Worm (Caenorhabditis elegans): ENCODE results near the gene sru-18.

The sru-18 gene

ce11 chrIV:12501956-12502355, at the start of gene sru-18:
sru-18 (plus strand) TSS chrIV:12502256.
- no peak for TF ChIP-seq somi-1 (GFP tag; optimal IDR thresholded peaks at IDR 0.05)

- TF ChIP-seq F52B5.7 (tag; optimal IDR thresholded peaks at IDR 0.05) (no peak), unc-62 (GFP tag; optimal IDR thresholded peaks at IDR 0.05) (no peak), ztf-6 (GFP tag; IDR thresholded peaks at IDR 0.05) (no peak), lsl-1 (GFP tag; optimal IDR thresholded peaks at IDR 0.05) (peak; percentile 71)
Measured at ce11 chrIV:12454115-12454514, 47.9 kb upstream of the sru-18 start, which contains the start of gene spe-44. spe-44 (minus strand) TSS chrIV:12454215.

DNA sequence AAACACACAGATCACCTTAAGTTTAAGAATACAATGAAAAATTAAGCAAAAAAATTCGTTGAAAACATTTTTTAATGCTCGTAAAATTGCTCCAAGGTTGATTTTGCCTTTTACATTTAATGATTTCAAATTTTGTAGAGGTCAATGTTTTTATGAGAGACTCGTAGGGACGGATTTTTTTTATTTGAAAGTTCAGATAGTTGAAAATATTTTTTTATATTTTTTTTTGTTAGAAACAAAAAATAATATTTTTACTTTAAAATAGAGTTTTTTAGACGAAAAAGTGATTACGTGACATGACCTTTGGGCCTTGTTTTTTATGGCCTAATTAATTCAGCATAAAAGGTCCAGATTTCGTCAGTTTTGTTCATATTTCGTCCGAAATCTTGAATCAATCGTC, 47.3 kb upstream of the sru-18 start, which contains the start of gene smz-1:
Gene smz-1, plus strand, starts transcription at position 301 of the 400 bp plus-strand sequence.
- TF ChIP-seq B0336.3 (GFP tag; IDR thresholded peaks at IDR 0.05) (no peak), efl-1 (GFP tag; optimal IDR thresholded peaks at IDR 0.05) (no peak), nhr-80 (tag; optimal IDR thresholded peaks at IDR 0.05) (no peak), C06A6.2 (GFP tag; conservative IDR thresholded peaks at IDR 0.05) (no peak), F39B2.1 (GFP tag; IDR thresholded peaks at IDR 0.05) (no peak), aptf-3 (GFP tag; IDR thresholded peaks at IDR 0.05) (no peak), hlh-26 (GFP tag; conservative IDR thresholded peaks at IDR 0.05) (no peak), ceh-58 (GFP tag; IDR thresholded peaks at IDR 0.05) (no peak), mcd-1 (GFP tag; IDR thresholded peaks at IDR 0.05) (no peak)

- no peak for TF ChIP-seq F37B4.10 (GFP tag; IDR thresholded peaks at IDR 0.05)
- TF ChIP-seq sptf-2 (GFP tag; optimal IDR thresholded peaks at IDR 0.05) = no peak
- TF ChIP-seq lsy-27 (tag; optimal IDR thresholded peaks at IDR 0.05; ENCODE audit: borderline replicate concordance, insufficient read depth) = no peak
- no peak for TF ChIP-seq ztf-3 (GFP tag; optimal IDR thresholded peaks at IDR 0.05)
- TF ChIP-seq hmg-20 (GFP tag; IDR thresholded peaks at IDR 0.05) = no peak
Measured at ce11 chrIV:12456613-12457012, 45.4 kb upstream of the sru-18 start, which contains the start of gene C25G4.7. C25G4.7 (plus strand) TSS chrIV:12456913.

DNA sequence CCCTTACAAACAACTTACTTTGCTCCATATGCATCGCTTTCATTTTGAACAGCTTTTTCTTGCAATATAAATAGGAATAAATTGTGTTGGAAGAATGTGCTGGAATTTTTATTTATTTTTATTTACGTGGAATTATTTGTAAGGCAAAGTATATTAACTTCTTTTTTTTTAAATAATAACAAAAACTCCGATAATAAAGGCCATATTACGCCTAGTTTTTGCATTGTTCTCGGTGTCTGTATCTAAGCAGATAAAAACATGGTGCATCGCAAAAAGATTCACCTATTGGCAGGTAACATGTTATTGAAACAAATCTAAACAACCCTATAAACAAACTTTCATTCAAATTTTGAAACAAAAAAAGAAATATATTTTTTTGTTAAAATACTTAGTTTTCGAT, 38.7 kb upstream of the sru-18 start, which contains the start of gene C25G4.8:
Gene C25G4.8, minus strand, starts transcription at position 101 of the 400 bp plus-strand sequence.
- no peak for TF ChIP-seq lin-40 (tag; optimal IDR thresholded peaks at IDR 0.05)
- TF ChIP-seq tbp1 (GFP tag; optimal IDR thresholded peaks at IDR 0.05) = no peak
- TF ChIP-seq aptf-3 (GFP tag; IDR thresholded peaks at IDR 0.05) = no peak
- no peak for TF ChIP-seq somi-1 (GFP tag; optimal IDR thresholded peaks at IDR 0.05)
- no peak for TF ChIP-seq dpl-1 (GFP tag; optimal IDR thresholded peaks at IDR 0.05)
- no peak for TF ChIP-seq sdz-38 (tag; optimal IDR thresholded peaks at IDR 0.05)

ce11 chrIV:12464822-12465221, 37.2 kb upstream of the sru-18 start:
- TF ChIP-seq rpc-1 (optimal IDR thresholded peaks at IDR 0.05) (no peak), rpc-1 (tag; optimal IDR thresholded peaks at IDR 0.05) (no peak), K12H6.12 (tag; optimal IDR thresholded peaks at IDR 0.05) (no peak), aptf-3 (GFP tag; IDR thresholded peaks at IDR 0.05) (no peak)

DNA sequence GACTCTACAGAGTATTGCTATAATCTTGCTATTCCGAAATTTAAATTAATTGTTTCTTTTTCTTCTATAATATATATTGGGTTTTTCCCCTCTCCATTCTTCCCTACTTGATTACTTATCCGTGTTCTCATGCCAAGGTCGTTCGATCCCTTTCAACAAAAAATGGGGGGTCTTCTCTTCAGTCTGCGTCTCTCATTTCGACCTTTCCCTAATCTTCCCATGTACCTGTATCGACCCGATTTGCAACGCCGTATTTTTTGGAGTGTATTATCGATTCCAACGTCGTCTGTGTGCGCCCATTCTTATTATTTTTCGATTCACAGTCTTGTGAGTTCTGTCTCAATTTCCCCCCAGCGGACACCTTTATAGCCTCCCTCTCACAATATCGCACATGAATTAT, 34.3 kb upstream of the sru-18 start:
- TF ChIP-seq hmg-1.2 (GFP tag; IDR thresholded peaks at IDR 0.05) = peak; percentile 41; the same call in 1 of the 2 replicates
- TF ChIP-seq F10E7.11 (tag; optimal IDR thresholded peaks at IDR 0.05) = no peak
- 0 out of 2 replicates have a peak, but pooled peaks have one; percentile 60 for TF ChIP-seq aptf-2 (GFP tag; conservative IDR thresholded peaks at IDR 0.05)
